Worm (Caenorhabditis elegans) whole organism, midembryonic: ENCODE measurements around the gene Y49E10.27.

Experiments
- T22C8.4 ChIP-seq: fragments of 200-800 bp; sonication (Bioruptor generic); IDR thresholded peaks from 2 replicates; pipeline ENCODE4 v1.3.6; 2022; ENCODE audit warnings: missing genetic modification characterization, missing compliant biosample characterization
- flt-1 ChIP-seq: fragments of 200-800 bp; sonication (Bioruptor generic); IDR thresholded peaks from 2 replicates; pipeline ENCODE4 v1.3.6; 2022; ENCODE audit warnings: missing genetic modification characterization, missing compliant biosample characterization
- klf-2 ChIP-seq: fragments of 200-800 bp; sonication (Bioruptor generic); conservative IDR thresholded peaks from 2 replicates; pipeline ENCODE4 v1.3.6; 2022; ENCODE audit warnings: missing genetic modification reagents, missing genetic modification characterization, missing compliant biosample characterization
- med-1 ChIP-seq: sonication (generic microtip); optimal IDR thresholded peaks from 2 replicates; lab custom pipeline; 2017; ENCODE audit warnings: missing genetic modification characterization, mild to moderate bottlenecking, missing compliant biosample characterization, antibody characterized with exemption, missing genetic modification reagents; ENCODE audit not compliant: insufficient read depth
- ref-1 ChIP-seq: fragments of 200-800 bp; sonication (Bioruptor generic); conservative IDR thresholded peaks from 2 replicates; pipeline ENCODE4 v1.3.6; 2022; ENCODE audit warnings: missing genetic modification reagents, missing genetic modification characterization, missing compliant biosample characterization
- tab-1 ChIP-seq: fragments of 200-800 bp; sonication (Bioruptor generic); IDR thresholded peaks from 2 replicates; pipeline ENCODE4 v1.3.6; 2022; ENCODE audit warnings: missing genetic modification characterization, missing compliant biosample characterization
- ztf-23 ChIP-seq: fragments of 200-800 bp; sonication (Bioruptor generic); IDR thresholded peaks from 2 replicates; pipeline ENCODE4 v1.3.6; 2022; ENCODE audit warnings: missing genetic modification reagents, missing genetic modification characterization, missing compliant biosample characterization
- ztf-29 ChIP-seq: fragments of 200-800 bp; sonication (Bioruptor generic); IDR thresholded peaks from 2 replicates; pipeline ENCODE4 v1.3.6; 2022; ENCODE audit warnings: missing genetic modification reagents, missing genetic modification characterization, missing compliant biosample characterization

DNA sequence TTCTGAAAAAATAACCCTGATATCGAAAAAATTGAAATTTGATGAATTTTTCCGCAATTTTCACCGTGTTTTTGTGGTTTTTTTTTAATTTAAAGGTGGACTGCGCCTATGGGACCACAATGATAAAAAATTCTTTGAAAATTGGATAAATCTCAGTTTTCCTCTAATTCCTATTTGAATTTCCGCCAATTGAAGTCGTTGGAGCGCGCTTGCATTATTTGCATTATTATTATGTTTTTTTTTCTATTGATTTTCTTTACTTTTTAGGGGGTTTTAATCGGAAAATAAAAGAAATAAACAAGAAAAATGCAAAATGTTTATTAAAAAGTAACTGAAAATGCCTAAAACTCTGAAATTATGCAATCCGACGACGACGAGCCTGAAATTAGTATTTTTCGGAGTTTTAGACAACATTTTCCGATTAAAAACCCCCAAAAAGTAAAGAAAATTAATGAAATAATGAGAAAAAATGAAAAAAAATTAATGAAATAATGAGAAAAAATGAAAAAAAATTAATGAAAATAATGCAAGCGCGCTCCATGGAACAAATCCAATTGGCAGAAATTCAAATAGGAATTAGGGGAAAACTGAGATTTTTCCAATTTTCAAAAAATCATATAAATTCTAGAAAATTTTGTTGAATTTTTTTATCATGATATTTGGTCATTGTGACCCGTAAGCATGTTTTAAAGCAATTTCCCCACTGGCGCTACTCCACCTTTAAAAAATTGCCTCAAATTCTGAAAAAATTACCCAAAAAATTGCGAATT, 21.6 kb downstream of the Y49E10.27 start:
- TF ChIP-seq med-1 (GFP tag; lab: Kevin White, UChicago) (no peak), flt-1 (no peak), ref-1 (GFP tag; lab: Robert Waterston, UW) (no peak), ztf-23 (GFP tag; lab: Robert Waterston, UW) (no peak), tab-1 (GFP tag; lab: Robert Waterston, UW) (no peak), T22C8.4 (GFP tag; lab: Robert Waterston, UW) (no peak), klf-2 (GFP tag; lab: Robert Waterston, UW) (no peak), ztf-29 (GFP tag; lab: Robert Waterston, UW) (no peak)
